Worm (Caenorhabditis elegans) whole organism, mixed stage, embryonic: ENCODE data around the gene fan-1.

Experiments
- M03D4.4 ChIP-seq: sonication (generic microtip); optimal IDR thresholded peaks from 2 replicates; lab custom pipeline; 2017; ENCODE audit warnings: mild to moderate bottlenecking, missing genetic modification characterization, missing compliant biosample characterization
- bed-3 ChIP-seq: fragments of 200-800 bp; sonication (Bioruptor generic); optimal IDR thresholded peaks from 3 replicates; lab custom pipeline; 2018; ENCODE audit warnings: mild to moderate bottlenecking, missing genetic modification characterization, moderate library complexity, missing compliant biosample characterization
- blmp-1 ChIP-seq: fragments of 150-350 bp; optimal IDR thresholded peaks from 2 replicates; lab custom pipeline; 2014; ENCODE audit warnings: missing biosample characterization, missing genetic modification characterization
- ceh-39 ChIP-seq: fragments of 150-350 bp; optimal IDR thresholded peaks from 2 replicates; lab custom pipeline; 2014; ENCODE audit warnings: missing biosample characterization, missing genetic modification characterization
- ceh-43 ChIP-seq: fragments of 200-800 bp; sonication (Bioruptor generic); optimal IDR thresholded peaks from 2 replicates; lab custom pipeline; 2018; ENCODE audit warnings: mild to moderate bottlenecking, missing genetic modification characterization, moderate library complexity, missing compliant biosample characterization
- ceh-83 ChIP-seq: fragments of 200-800 bp; sonication (Bioruptor generic); optimal IDR thresholded peaks from 2 replicates; lab custom pipeline; 2018; ENCODE audit warnings: mild to moderate bottlenecking, missing genetic modification characterization, missing compliant biosample characterization
- ces-1 ChIP-seq: fragments of 150-350 bp; optimal IDR thresholded peaks from 2 replicates; lab custom pipeline; 2014; ENCODE audit warnings: missing biosample characterization, missing genetic modification reagents, missing genetic modification characterization
- cnd-1 ChIP-seq: fragments of 200-800 bp; sonication (Bioruptor generic); optimal IDR thresholded peaks from 2 replicates; lab custom pipeline; 2018; ENCODE audit warnings: mild to moderate bottlenecking, missing genetic modification characterization, missing compliant biosample characterization
- drap-1 ChIP-seq: fragments of 200-800 bp; sonication (Bioruptor generic); optimal IDR thresholded peaks from 3 replicates; lab custom pipeline; 2018; ENCODE audit warnings: mild to moderate bottlenecking, missing genetic modification characterization, missing compliant biosample characterization
- elt-1 ChIP-seq: sonication (generic microtip); optimal IDR thresholded peaks from 2 replicates; lab custom pipeline; 2017; ENCODE audit warnings: missing genetic modification characterization, mild to moderate bottlenecking, missing compliant biosample characterization, antibody characterized with exemption, moderate library complexity, borderline replicate concordance; ENCODE audit not compliant: insufficient read depth
- elt-3 ChIP-seq: fragments of 150-350 bp; optimal IDR thresholded peaks from 2 replicates; lab custom pipeline; 2014; ENCODE audit warnings: missing biosample characterization, missing genetic modification characterization
- flh-1 ChIP-seq: fragments of 200-800 bp; sonication (Bioruptor generic); optimal IDR thresholded peaks from 2 replicates; lab custom pipeline; 2018; ENCODE audit warnings: mild to moderate bottlenecking, missing genetic modification characterization, moderate library complexity, missing compliant biosample characterization
- hlh-1 ChIP-seq: fragments of 150-350 bp; optimal IDR thresholded peaks from 2 replicates; lab custom pipeline; 2014; ENCODE audit warnings: missing biosample characterization, missing genetic modification reagents, missing genetic modification characterization
- lin-13 ChIP-seq: fragments of 150-350 bp; optimal IDR thresholded peaks from 2 replicates; lab custom pipeline; 2014; ENCODE audit warnings: missing biosample characterization, missing genetic modification characterization
- lin-32 ChIP-seq: fragments of 200-800 bp; sonication (Bioruptor generic); optimal IDR thresholded peaks from 2 replicates; lab custom pipeline; 2018; ENCODE audit warnings: mild to moderate bottlenecking, missing genetic modification characterization, missing compliant biosample characterization
- lsy-2 ChIP-seq: fragments of 150-350 bp; optimal IDR thresholded peaks from 2 replicates; lab custom pipeline; 2014; ENCODE audit warnings: missing biosample characterization, missing genetic modification characterization
- mab-5 ChIP-seq: fragments of 150-350 bp; optimal IDR thresholded peaks from 2 replicates; lab custom pipeline; 2014; ENCODE audit warnings: missing biosample characterization, missing genetic modification characterization
- mls-2 ChIP-seq: sonication (generic microtip); optimal IDR thresholded peaks from 2 replicates; lab custom pipeline; 2016; ENCODE audit warnings: mild to moderate bottlenecking, missing genetic modification characterization, moderate library complexity, missing compliant biosample characterization
- nhr-12 ChIP-seq: fragments of 150-350 bp; optimal IDR thresholded peaks from 2 replicates; lab custom pipeline; 2014; ENCODE audit warnings: missing biosample characterization, missing genetic modification characterization
- nhr-237 ChIP-seq: fragments of 150-350 bp; optimal IDR thresholded peaks from 2 replicates; lab custom pipeline; 2014; ENCODE audit warnings: missing biosample characterization, missing genetic modification characterization
- nhr-28 ChIP-seq: fragments of 150-350 bp; optimal IDR thresholded peaks from 2 replicates; lab custom pipeline; 2014; ENCODE audit warnings: missing biosample characterization, missing genetic modification characterization
- pha-4 ChIP-seq: fragments of 150-350 bp; optimal IDR thresholded peaks from 2 replicates; lab custom pipeline; 2018; ENCODE audit warnings: missing biosample characterization, missing genetic modification reagents, missing genetic modification characterization
- sem-2 ChIP-seq: fragments of 200-800 bp; sonication (Bioruptor generic); optimal IDR thresholded peaks from 2 replicates; lab custom pipeline; 2018; ENCODE audit warnings: mild to moderate bottlenecking, missing genetic modification characterization, missing compliant biosample characterization
- snpc-4 ChIP-seq: fragments of 150-350 bp; optimal IDR thresholded peaks from 2 replicates; lab custom pipeline; 2014; ENCODE audit warnings: missing biosample characterization, missing genetic modification characterization
- tbx-8 ChIP-seq: fragments of 200-800 bp; sonication (Bioruptor generic); optimal IDR thresholded peaks from 2 replicates; lab custom pipeline; 2018; ENCODE audit warnings: mild to moderate bottlenecking, missing genetic modification characterization, moderate library complexity, missing compliant biosample characterization
- unc-120 ChIP-seq: sonication (generic microtip); optimal IDR thresholded peaks from 2 replicates; lab custom pipeline; 2017; ENCODE audit warnings: missing genetic modification characterization, missing compliant biosample characterization; ENCODE audit not compliant: poor library complexity, severe bottlenecking
- unc-39 ChIP-seq: fragments of 150-350 bp; optimal IDR thresholded peaks from 2 replicates; lab custom pipeline; 2014; ENCODE audit warnings: missing biosample characterization, missing genetic modification characterization
- unc-62 ChIP-seq: fragments of 150-350 bp; optimal IDR thresholded peaks from 2 replicates; lab custom pipeline; 2014; ENCODE audit warnings: missing biosample characterization, missing genetic modification reagents, missing genetic modification characterization
- zip-8 ChIP-seq: fragments of 150-350 bp; optimal IDR thresholded peaks from 2 replicates; lab custom pipeline; 2014; ENCODE audit warnings: missing biosample characterization, missing genetic modification characterization
- ztf-11 ChIP-seq: fragments of 150-350 bp; optimal IDR thresholded peaks from 2 replicates; lab custom pipeline; 2014; ENCODE audit warnings: missing biosample characterization, missing genetic modification characterization

fan-1 gene

ce11 chrIV:6547397-6547796, 1.1 kb upstream of the fan-1 start:
- TF ChIP-seq tbx-8 (GFP tag; lab: Kevin White, UChicago) (no peak), ces-1 (GFP tag; lab: Kevin White, UChicago) (peak; percentile 74), ztf-11 (tag; lab: Kevin White, UChicago) (no peak)
- TF ChIP-seq, all 35 proteins: peak for 1

ce11 chrIV:6551359-6552031, 3.0 kb downstream of the fan-1 start:
- TF ChIP-seq zip-8 (tag; lab: Kevin White, UChicago): peak; percentile 83

ce11 chrIV:6552036-6552435, 3.5 kb downstream of the fan-1 start:
- no peak for TF ChIP-seq nhr-28 (tag; lab: Kevin White, UChicago)
- no peak for TF ChIP-seq blmp-1 (tag; lab: Kevin White, UChicago)
- no peak for TF ChIP-seq flh-1 (GFP tag; lab: Kevin White, UChicago)
- no peak for TF ChIP-seq mab-5 (tag; lab: Kevin White, UChicago)
- no peak for TF ChIP-seq M03D4.4 (tag; lab: Kevin White, UChicago)
- TF ChIP-seq drap-1 (GFP tag; lab: Kevin White, UChicago): no peak
- TF ChIP-seq hlh-1 (tag; lab: Kevin White, UChicago): no peak
- no peak for TF ChIP-seq ceh-43 (GFP tag; lab: Kevin White, UChicago)
- TF ChIP-seq elt-1 (tag; lab: Kevin White, UChicago): no peak
- no peak for TF ChIP-seq ceh-83 (GFP tag; lab: Kevin White, UChicago)
- no peak for TF ChIP-seq bed-3
- no peak for TF ChIP-seq cnd-1
- no peak for TF ChIP-seq unc-39 (tag; lab: Kevin White, UChicago)
- no peak for TF ChIP-seq unc-62
- TF ChIP-seq lin-32 (GFP tag; lab: Kevin White, UChicago): no peak

- TF ChIP-seq elt-3 (tag; lab: Kevin White, UChicago) (no peak), ztf-11 (tag; lab: Kevin White, UChicago) (no peak), nhr-12 (tag; lab: Kevin White, UChicago) (no peak), ceh-39 (tag; lab: Kevin White, UChicago) (no peak), mls-2 (tag; lab: Kevin White, UChicago) (no peak), snpc-4 (tag; lab: Kevin White, UChicago) (no peak), M03D4.4 (tag; lab: Kevin White, UChicago) (no peak), nhr-237 (no peak), bed-3 (no peak), unc-39 (tag; lab: Kevin White, UChicago) (no peak), blmp-1 (tag; lab: Kevin White, UChicago) (no peak), mab-5 (tag; lab: Kevin White, UChicago) (no peak), pha-4 (no peak), elt-1 (tag; lab: Kevin White, UChicago) (no peak), sem-2 (no peak), unc-120 (tag; lab: Kevin White, UChicago) (no peak)
- TF ChIP-seq, all 35 proteins: peak for 0
Measured at ce11 chrIV:6554865-6555264, 6.4 kb downstream of the fan-1 start.

ce11 chrIV:6555388-6556330, 7.2 kb downstream of the fan-1 start, which contains the start of gene paqr-1:
Gene paqr-1 (minus strand): TSS chrIV:6555438.
- TF ChIP-seq lsy-2 (tag; lab: Kevin White, UChicago) (no peak), mab-5 (tag; lab: Kevin White, UChicago) (no peak), ceh-39 (tag; lab: Kevin White, UChicago) (no peak), elt-1 (tag; lab: Kevin White, UChicago) (no peak), bed-3 (no peak), ces-1 (GFP tag; lab: Kevin White, UChicago) (peak; percentile 56), hlh-1 (tag; lab: Kevin White, UChicago) (peak; percentile 41), lin-13 (tag; lab: Kevin White, UChicago) (no peak), elt-3 (tag; lab: Kevin White, UChicago) (no peak), flh-1 (GFP tag; lab: Kevin White, UChicago) (no peak), ztf-11 (tag; lab: Kevin White, UChicago) (no peak), nhr-12 (tag; lab: Kevin White, UChicago) (no peak), M03D4.4 (tag; lab: Kevin White, UChicago) (no peak)
